Fruit fly (Drosophila melanogaster): ENCODE data around the gene AdipoR.

Gene AdipoR

dm6 chr3R:22587419-22587963, 39.8 kb upstream of the AdipoR start, which contains the start of gene Efa6 (continued):
- peak; percentile 43 for TF ChIP-seq CG13894 (tag; optimal IDR thresholded peaks at IDR 0.05)
- peak; percentile 85 for TF ChIP-seq CG7963 (GFP tag; IDR thresholded peaks at IDR 0.05; ENCODE audit: partially characterized antibody)
- TF ChIP-seq CG34422 (GFP tag; IDR thresholded peaks at IDR 0.05) = no peak; the same call in 2 of the 3 replicates
- no peak for TF ChIP-seq CHES-1-like (GFP tag; optimal IDR thresholded peaks at IDR 0.05)
- no peak for TF ChIP-seq CG6683 (GFP tag; optimal IDR thresholded peaks at IDR 0.05)
- no peak for TF ChIP-seq CG3838 (GFP tag; optimal IDR thresholded peaks at IDR 0.05)
- no peak for TF ChIP-seq her (GFP tag; optimal IDR thresholded peaks at IDR 0.05)
- peak; percentile 93 for TF ChIP-seq inv (GFP tag; IDR thresholded peaks at IDR 0.05; ENCODE audit: partially characterized antibody)
- no peak for TF ChIP-seq twi (tag; optimal IDR thresholded peaks at IDR 0.05)
- TF ChIP-seq ap (GFP tag; IDR thresholded peaks at IDR 0.05) = no peak
- TF ChIP-seq CG12391 (tag; optimal IDR thresholded peaks at IDR 0.05) = peak; percentile 65
- no peak for TF ChIP-seq CG9215 (GFP tag; IDR thresholded peaks at IDR 0.05)
- TF ChIP-seq bowl (GFP tag; IDR thresholded peaks at IDR 0.05) = no peak
- TF ChIP-seq Abd-B (GFP tag; optimal IDR thresholded peaks at IDR 0.05) = peak; percentile 45
- TF ChIP-seq CG12236 (GFP tag; optimal IDR thresholded peaks at IDR 0.05) = no peak
- TF ChIP-seq kah (GFP tag; optimal IDR thresholded peaks at IDR 0.05) = no peak
- peak; percentile 19 for TF ChIP-seq CG10654 (GFP tag; optimal IDR thresholded peaks at IDR 0.05)
- TF ChIP-seq E2f2 (GFP tag; IDR thresholded peaks at IDR 0.05) = peak; percentile 91
- TF ChIP-seq sna (GFP tag; IDR thresholded peaks at IDR 0.05; ENCODE audit: partially characterized antibody) = peak; percentile 98
- peak; percentile 75 for TF ChIP-seq Dref (GFP tag; IDR thresholded peaks at IDR 0.05)
- TF ChIP-seq Camta (GFP tag; optimal IDR thresholded peaks at IDR 0.05) = peak; percentile 58
- peak; percentile 48 for TF ChIP-seq exex (tag; optimal IDR thresholded peaks at IDR 0.05)
- no peak for TF ChIP-seq CG8388 (GFP tag; optimal IDR thresholded peaks at IDR 0.05)
- TF ChIP-seq onecut (GFP tag; IDR thresholded peaks at IDR 0.05) = no peak
- TF ChIP-seq Awh (GFP tag; IDR thresholded peaks at IDR 0.05) = no peak
- TF ChIP-seq CG6791 (GFP tag; IDR thresholded peaks at IDR 0.05; ENCODE audit: partially characterized antibody) = peak; percentile 87
- no peak for TF ChIP-seq Kr (GFP tag; optimal IDR thresholded peaks at IDR 0.05)
- no peak for TF ChIP-seq Mes4 (GFP tag; optimal IDR thresholded peaks at IDR 0.05)
- no peak for TF ChIP-seq CG8765 (GFP tag; IDR thresholded peaks at IDR 0.05)
- peak; percentile 28 for TF ChIP-seq CG13624 (GFP tag; optimal IDR thresholded peaks at IDR 0.05)
- TF ChIP-seq CG6689 (GFP tag; IDR thresholded peaks at IDR 0.05) = no peak
- no peak for TF ChIP-seq CG33213 (GFP tag; optimal IDR thresholded peaks at IDR 0.05)
- TF ChIP-seq chm (GFP tag; IDR thresholded peaks at IDR 0.05) = no peak
- TF ChIP-seq CG8281 (tag; optimal IDR thresholded peaks at IDR 0.05) = no peak
- peak; percentile 32 for TF ChIP-seq CG4854 (GFP tag; optimal IDR thresholded peaks at IDR 0.05)
- no peak for TF ChIP-seq CG12071 (GFP tag; optimal IDR thresholded peaks at IDR 0.05)
- no peak for TF ChIP-seq Atf3 (GFP tag; optimal IDR thresholded peaks at IDR 0.05)
- TF ChIP-seq CG32532 (GFP tag; IDR thresholded peaks at IDR 0.05) = no peak; the same call in 1 of the 2 replicates
- no peak for TF ChIP-seq Mrtf (GFP tag; IDR thresholded peaks at IDR 0.05)
- TF ChIP-seq CG7987 (GFP tag; optimal IDR thresholded peaks at IDR 0.05) = no peak
- TF ChIP-seq CG7745 (tag; optimal IDR thresholded peaks at IDR 0.05) = no peak
- peak; percentile 31 for TF ChIP-seq cato (GFP tag; optimal IDR thresholded peaks at IDR 0.05; ENCODE audit: borderline replicate concordance)
- peak; percentile 18 for TF ChIP-seq CG9437 (GFP tag; optimal IDR thresholded peaks at IDR 0.05)
- TF ChIP-seq CG6654 (GFP tag; optimal IDR thresholded peaks at IDR 0.05) = no peak
- TF ChIP-seq CG4617 (GFP tag; optimal IDR thresholded peaks at IDR 0.05; ENCODE audit: borderline replicate concordance) = peak; percentile 71
- no peak for TF ChIP-seq Gug (GFP tag; IDR thresholded peaks at IDR 0.05)
- TF ChIP-seq ERR (GFP tag; optimal IDR thresholded peaks at IDR 0.05) = peak; percentile 26
- peak; percentile 91 for TF ChIP-seq vnd (GFP tag; IDR thresholded peaks at IDR 0.05; ENCODE audit: partially characterized antibody)
- TF ChIP-seq CG6813 (GFP tag; optimal IDR thresholded peaks at IDR 0.05) = no peak
- TF ChIP-seq Atf6 (GFP tag; IDR thresholded peaks at IDR 0.05) = 0 out of 2 replicates have a peak, but pooled peaks have one; percentile 45
- TF ChIP-seq CG11695 (GFP tag; IDR thresholded peaks at IDR 0.05) = no peak
